Fruit fly (Drosophila melanogaster) whole organism, embryonic: Measurements from ENCODE around the gene CG31431.

Source experiments
- CG10267 ChIP-seq: fragments of 200-800 bp; sonication (Bioruptor generic); optimal IDR thresholded peaks from 2 replicates; lab custom pipeline; 2018; ENCODE audit warnings: missing biosample characterization, mild to moderate bottlenecking, missing genetic modification characterization, moderate library complexity
- CG11504 ChIP-seq: fragments of 200-800 bp; sonication (Bioruptor generic); optimal IDR thresholded peaks from 3 replicates; lab custom pipeline; 2019; ENCODE audit warnings: missing biosample characterization, mild to moderate bottlenecking, missing genetic modification characterization, moderate library complexity
- CG11560 ChIP-seq: fragments of 200-800 bp; sonication (Bioruptor generic); IDR thresholded peaks from 3 replicates; pipeline ENCODE4 v1.3.6; 2022; ENCODE audit warnings: missing biosample characterization, missing genetic modification characterization
- CG14014 ChIP-seq: fragments of 200-800 bp; sonication (Bioruptor generic); IDR thresholded peaks from 2 replicates; pipeline ENCODE4 v1.3.6; 2022; ENCODE audit warnings: missing biosample characterization, missing genetic modification characterization
- CG14050 ChIP-seq: fragments of 200-800 bp; sonication (Bioruptor generic); IDR thresholded peaks from 3 replicates; pipeline ENCODE4 v1.3.6; 2022; ENCODE audit warnings: missing biosample characterization, missing genetic modification characterization
- CG15011 ChIP-seq: fragments of 200-800 bp; sonication (Bioruptor generic); optimal IDR thresholded peaks from 3 replicates; lab custom pipeline; 2018; ENCODE audit warnings: missing biosample characterization, mild to moderate bottlenecking, missing genetic modification characterization
- CG18476 ChIP-seq: fragments of 200-800 bp; sonication (Bioruptor generic); optimal IDR thresholded peaks from 2 replicates; lab custom pipeline; 2016; ENCODE audit warnings: missing biosample characterization, mild to moderate bottlenecking, missing genetic modification characterization
- CG18619 ChIP-seq: fragments of 200-800 bp; sonication (Bioruptor generic); optimal IDR thresholded peaks from 3 replicates; lab custom pipeline; 2017; ENCODE audit warnings: missing biosample characterization, mild to moderate bottlenecking, missing genetic modification characterization
- CG30403 ChIP-seq: fragments of 200-800 bp; sonication (Bioruptor generic); optimal IDR thresholded peaks from 3 replicates; lab custom pipeline; 2016; ENCODE audit warnings: missing biosample characterization, missing genetic modification characterization
- CG3163 ChIP-seq: fragments of 200-800 bp; sonication (Bioruptor generic); optimal IDR thresholded peaks from 3 replicates; lab custom pipeline; 2016; ENCODE audit warnings: missing biosample characterization, missing genetic modification characterization
- CG32532 ChIP-seq: fragments of 200-800 bp; sonication (Bioruptor generic); IDR thresholded peaks from 2 replicates; pipeline ENCODE4 v1.3.6; 2022; ENCODE audit warnings: missing biosample characterization, missing genetic modification characterization
- CG32767 ChIP-seq: fragments of 200-800 bp; sonication (Bioruptor generic); IDR thresholded peaks from 2 replicates; pipeline ENCODE4 v1.3.6; 2022; ENCODE audit warnings: missing biosample characterization, missing genetic modification characterization
- CG34422 ChIP-seq: fragments of 200-800 bp; sonication (Bioruptor generic); IDR thresholded peaks from 3 replicates; pipeline ENCODE4 v1.3.6; 2022; ENCODE audit warnings: missing biosample characterization, missing genetic modification characterization
- CG7271 ChIP-seq: fragments of 200-800 bp; sonication (Bioruptor generic); optimal IDR thresholded peaks from 2 replicates; lab custom pipeline; 2018; ENCODE audit warnings: missing biosample characterization, mild to moderate bottlenecking, missing genetic modification characterization, moderate library complexity
- CG7556 ChIP-seq: fragments of 200-800 bp; sonication (Bioruptor generic); optimal IDR thresholded peaks from 2 replicates; lab custom pipeline; 2017; ENCODE audit warnings: missing biosample characterization, mild to moderate bottlenecking, missing genetic modification characterization
- CG7987 ChIP-seq: fragments of 200-800 bp; sonication (Bioruptor generic); optimal IDR thresholded peaks from 2 replicates; lab custom pipeline; 2018; ENCODE audit warnings: missing biosample characterization, mild to moderate bottlenecking, missing genetic modification characterization, moderate library complexity
- CG9932 ChIP-seq: fragments of 200-800 bp; sonication (Bioruptor generic); IDR thresholded peaks from 2 replicates; pipeline ENCODE4 v1.3.6; 2022; ENCODE audit warnings: missing biosample characterization, missing genetic modification characterization
- CTCF ChIP-seq: fragments of 200-800 bp; sonication (Bioruptor generic); optimal IDR thresholded peaks from 2 replicates; lab custom pipeline; 2017; ENCODE audit warnings: missing biosample characterization, mild to moderate bottlenecking, missing genetic modification characterization, moderate library complexity
- D19A ChIP-seq: fragments of 200-800 bp; optimal IDR thresholded peaks from 3 replicates; lab custom pipeline; 2019; ENCODE audit warnings: missing biosample characterization, mild to moderate bottlenecking, missing genetic modification characterization, moderate library complexity
- Dp ChIP-seq: fragments of 200-800 bp; sonication (Bioruptor generic); optimal IDR thresholded peaks from 2 replicates; lab custom pipeline; 2018; ENCODE audit warnings: missing biosample characterization, mild to moderate bottlenecking, missing genetic modification characterization, moderate library complexity
- Dref ChIP-seq: fragments of 200-800 bp; sonication (Bioruptor generic); IDR thresholded peaks from 2 replicates; pipeline ENCODE4 v1.3.6; 2022; ENCODE audit warnings: missing biosample characterization, missing genetic modification characterization
- Eip74EF ChIP-seq, 2 experiments: fragments of 200-800 bp in 1 of 2; fragments of >200 bp in 1 of 2; sonication (Bioruptor generic) in 1 of 2; optimal IDR thresholded peaks; 2 replicates each; lab custom pipeline; 2017 to 2019; ENCODE audit warnings: missing biosample characterization in 2 of 2, missing genetic modification characterization in 2 of 2, mild to moderate bottlenecking in 1 of 2, moderate library complexity in 1 of 2
- Ets97D ChIP-seq: fragments of 200-800 bp; sonication (Bioruptor generic); optimal IDR thresholded peaks from 3 replicates; lab custom pipeline; 2016; ENCODE audit warnings: missing biosample characterization, missing genetic modification characterization
- HHEX ChIP-seq: fragments of 200-800 bp; sonication (Bioruptor generic); optimal IDR thresholded peaks from 3 replicates; lab custom pipeline; 2017; ENCODE audit warnings: missing biosample characterization, mild to moderate bottlenecking, missing genetic modification characterization, missing genetic modification reagents
- Hmx ChIP-seq: fragments of 200-800 bp; sonication (Bioruptor generic); optimal IDR thresholded peaks from 2 replicates; lab custom pipeline; 2016; ENCODE audit warnings: missing biosample characterization, missing genetic modification characterization
- Hr3 ChIP-seq: fragments of 200-800 bp; sonication (Bioruptor generic); optimal IDR thresholded peaks from 3 replicates; lab custom pipeline; 2016; ENCODE audit warnings: missing biosample characterization, missing genetic modification characterization
- Mad ChIP-seq: fragments of 200-800 bp; sonication (Bioruptor generic); optimal IDR thresholded peaks from 2 replicates; lab custom pipeline; 2016; ENCODE audit warnings: missing biosample characterization, missing genetic modification characterization
- Meics ChIP-seq: fragments of 200-800 bp; sonication (Bioruptor generic); optimal IDR thresholded peaks from 2 replicates; lab custom pipeline; 2017; ENCODE audit warnings: missing biosample characterization, mild to moderate bottlenecking, missing genetic modification characterization
- NFAT ChIP-seq: fragments of 200-800 bp; sonication (Bioruptor generic); IDR thresholded peaks from 2 replicates; pipeline ENCODE4 v1.3.6; 2022; ENCODE audit warnings: missing biosample characterization, missing genetic modification characterization
- Oaz ChIP-seq: fragments of 200-800 bp; sonication (Bioruptor generic); IDR thresholded peaks from 2 replicates; pipeline ENCODE4 v1.3.6; 2022; ENCODE audit warnings: missing biosample characterization, missing genetic modification characterization
- Stat92E ChIP-seq, 3 experiments: fragments of >200 bp in 2 of 3; fragments of 200-800 bp in 1 of 3; sonication (Bioruptor generic) in 1 of 3; optimal IDR thresholded peaks; 2 replicates each; lab custom pipeline; 2017 to 2019; ENCODE audit warnings: missing biosample characterization in 3 of 3, missing genetic modification characterization in 3 of 3, mild to moderate bottlenecking in 1 of 3, moderate library complexity in 1 of 3
- Usf ChIP-seq: fragments of 200-800 bp; sonication (Bioruptor generic); optimal IDR thresholded peaks from 2 replicates; lab custom pipeline; 2017; ENCODE audit warnings: missing genotype, missing biosample characterization, missing genetic modification characterization
- aop ChIP-seq: fragments of 200-800 bp; sonication (Bioruptor generic); IDR thresholded peaks from 2 replicates; pipeline ENCODE4 v1.3.6; 2022; ENCODE audit warnings: missing biosample characterization, missing genetic modification characterization
- ap ChIP-seq: fragments of 200-800 bp; sonication (Bioruptor generic); IDR thresholded peaks from 2 replicates; pipeline ENCODE4 v1.3.6; 2022; ENCODE audit warnings: missing biosample characterization, missing genetic modification characterization
- bab2 ChIP-seq: fragments of 200-800 bp; sonication (Bioruptor generic); optimal IDR thresholded peaks from 2 replicates; lab custom pipeline; 2016; ENCODE audit warnings: missing biosample characterization, missing genetic modification characterization
- cad ChIP-seq: fragments of >200 bp; optimal IDR thresholded peaks from 2 replicates; lab custom pipeline; 2017; ENCODE audit warnings: missing biosample characterization, missing genetic modification characterization
- fd96Cb ChIP-seq: fragments of 200-800 bp; sonication (Bioruptor generic); optimal IDR thresholded peaks from 2 replicates; lab custom pipeline; 2018; ENCODE audit warnings: missing biosample characterization, mild to moderate bottlenecking, missing genetic modification characterization, moderate library complexity
- ftz-f1 ChIP-seq: fragments of 200-800 bp; sonication (Bioruptor generic); optimal IDR thresholded peaks from 2 replicates; lab custom pipeline; 2016; ENCODE audit warnings: missing biosample characterization, missing genetic modification characterization
- hb ChIP-seq: fragments of 200-800 bp; sonication (Bioruptor generic); IDR thresholded peaks from 3 replicates; pipeline ENCODE4 v1.3.6; 2022; ENCODE audit warnings: missing biosample characterization, missing genetic modification characterization; ENCODE audit not compliant: partially characterized antibody
- jing ChIP-seq: fragments of 200-800 bp; sonication (Bioruptor generic); optimal IDR thresholded peaks from 2 replicates; lab custom pipeline; 2018; ENCODE audit warnings: missing biosample characterization, mild to moderate bottlenecking, missing genetic modification characterization
- lilli ChIP-seq: fragments of 200-800 bp; sonication (Bioruptor generic); optimal IDR thresholded peaks from 3 replicates; lab custom pipeline; 2016; ENCODE audit warnings: missing biosample characterization, missing genetic modification characterization
- onecut ChIP-seq: fragments of 200-800 bp; sonication (Bioruptor generic); IDR thresholded peaks from 2 replicates; pipeline ENCODE4 v1.3.6; 2022; ENCODE audit warnings: missing biosample characterization, missing genetic modification characterization
- peb ChIP-seq: fragments of 200-800 bp; sonication (Bioruptor generic); IDR thresholded peaks from 2 replicates; pipeline ENCODE4 v1.3.6; 2022; ENCODE audit warnings: missing biosample characterization, missing genetic modification characterization
- ranshi ChIP-seq: fragments of 200-800 bp; sonication (Bioruptor generic); IDR thresholded peaks from 2 replicates; pipeline ENCODE4 v1.3.6; 2022; ENCODE audit warnings: missing biosample characterization, missing genetic modification characterization
- tap ChIP-seq: fragments of 200-800 bp; optimal IDR thresholded peaks from 3 replicates; lab custom pipeline; 2019; ENCODE audit warnings: missing biosample characterization, mild to moderate bottlenecking, missing genetic modification characterization, moderate library complexity
- tgo ChIP-seq: fragments of 200-800 bp; sonication (Bioruptor generic); IDR thresholded peaks from 3 replicates; pipeline ENCODE4 v1.3.6; 2022; ENCODE audit warnings: missing biosample characterization, missing genetic modification characterization
- tll ChIP-seq, 2 experiments: fragments of 200-800 bp in 1 of 2; fragments of >200 bp in 1 of 2; sonication (Bioruptor generic) in 1 of 2; optimal IDR thresholded peaks; 2 replicates each; lab custom pipeline; 2017 to 2019; ENCODE audit warnings: missing biosample characterization in 2 of 2, missing genetic modification characterization in 2 of 2, mild to moderate bottlenecking in 1 of 2, moderate library complexity in 1 of 2
- tup ChIP-seq: fragments of 200-800 bp; sonication (Bioruptor generic); optimal IDR thresholded peaks from 2 replicates; lab custom pipeline; 2016; ENCODE audit warnings: missing biosample characterization, mild to moderate bottlenecking, missing genetic modification characterization, moderate library complexity
- zf30C ChIP-seq: fragments of 200-800 bp; sonication (Bioruptor generic); optimal IDR thresholded peaks from 3 replicates; lab custom pipeline; 2018; ENCODE audit warnings: missing biosample characterization, mild to moderate bottlenecking, missing genetic modification characterization

CG31431 gene

dm6 chr3R:21870158-21870971, at the start of gene CG31431 (continued):
- peak; percentile 88 for TF ChIP-seq CG7271 (tag; lab: Kevin White, UChicago)
- peak; percentile 90 for TF ChIP-seq CG11560 (tag; lab: Robert Waterston, UW)
- peak; percentile 96 for TF ChIP-seq fd96Cb (tag; lab: Kevin White, UChicago)
- peak; percentile 94 for TF ChIP-seq CG7987 (GFP tag; lab: Kevin White, UChicago)
- peak; percentile 91 for TF ChIP-seq aop
- TF ChIP-seq tap (tag; lab: Kevin White, UChicago) = peak; percentile 97
- TF ChIP-seq CG32532 (GFP tag; lab: Robert Waterston, UW) = peak; percentile 99
- peak in 1 of 2 experiments; percentile 72 for TF ChIP-seq tll (GFP tag; optimal IDR thresholded peaks at IDR 0.05; lab: Kevin White, UChicago)
- TF ChIP-seq CTCF = peak; percentile 58
- peak; percentile 98 for TF ChIP-seq bab2 (GFP tag; lab: Kevin White, UChicago)
- TF ChIP-seq Dp (GFP tag; lab: Kevin White, UChicago) = peak; percentile 13
- TF ChIP-seq zf30C (GFP tag; lab: Kevin White, UChicago) = peak; percentile 93
- TF ChIP-seq NFAT (GFP tag; lab: Robert Waterston, UW) = peak; percentile 97
- peak; percentile 97 for TF ChIP-seq CG7556
- TF ChIP-seq ftz-f1 (GFP tag; lab: Kevin White, UChicago) = peak; percentile 83
- peak; percentile 98 for TF ChIP-seq tgo (GFP tag; lab: Robert Waterston, UW)
- peak; percentile 93 for TF ChIP-seq Usf
- peak; percentile 92 for TF ChIP-seq Hmx (GFP tag; lab: Kevin White, UChicago)
- peak; percentile 96 for TF ChIP-seq CG9932 (GFP tag; lab: Robert Waterston, UW)
- peak; percentile 88 for TF ChIP-seq CG3163 (GFP tag; lab: Kevin White, UChicago)
- peak; percentile 98 for TF ChIP-seq ranshi
- TF ChIP-seq hb (GFP tag; lab: Robert Waterston, UW) = no peak
- TF ChIP-seq onecut = peak; percentile 93
- TF ChIP-seq Mad (GFP tag; lab: Kevin White, UChicago) = peak; percentile 94
- TF ChIP-seq CG10267 (tag; lab: Kevin White, UChicago) = peak; percentile 91
- peak; percentile 94 for TF ChIP-seq jing (GFP tag; lab: Kevin White, UChicago)
- peak; percentile 96 for TF ChIP-seq CG11504
- peak; percentile 94 for TF ChIP-seq D19A (tag; lab: Kevin White, UChicago)
- TF ChIP-seq CG14014 (GFP tag; lab: Robert Waterston, UW) = peak; percentile 98
- peak; percentile 94 for TF ChIP-seq ap (GFP tag; lab: Robert Waterston, UW)
- TF ChIP-seq CG15011 = peak; percentile 96
- peak; percentile 96 for TF ChIP-seq CG18476 (GFP tag; lab: Kevin White, UChicago)
- TF ChIP-seq Oaz (GFP tag; lab: Robert Waterston, UW) = peak; percentile 95
- peak; percentile 98 for TF ChIP-seq HHEX
- TF ChIP-seq CG30403 (GFP tag; lab: Kevin White, UChicago) = peak; percentile 97
- peak; percentile 98 for TF ChIP-seq Meics (GFP tag; lab: Kevin White, UChicago)
- TF ChIP-seq tup (GFP tag; lab: Kevin White, UChicago) = peak; percentile 94
- peak in 1 of 2 experiments; percentile 96 for TF ChIP-seq Eip74EF (GFP tag; optimal IDR thresholded peaks at IDR 0.05; lab: Kevin White, UChicago)
- peak; percentile 90 for TF ChIP-seq Ets97D (GFP tag; lab: Kevin White, UChicago)
- peak; percentile 94 for TF ChIP-seq Hr3 (GFP tag; lab: Kevin White, UChicago)
- TF ChIP-seq CG14050 = peak; percentile 96
- peak in 1 of 3 experiments; percentile 90 for TF ChIP-seq Stat92E (GFP tag; optimal IDR thresholded peaks at IDR 0.05; lab: Kevin White, UChicago)
- peak; percentile 43; the same call in 1 of the 2 replicates for TF ChIP-seq Dref (GFP tag; lab: Robert Waterston, UW)
- no peak for TF ChIP-seq cad (GFP tag; lab: Kevin White, UChicago)
- TF ChIP-seq lilli (GFP tag; lab: Kevin White, UChicago) = peak; percentile 98
- peak; percentile 90 for TF ChIP-seq peb (GFP tag; lab: Robert Waterston, UW)
- TF ChIP-seq CG32767 (GFP tag; lab: Robert Waterston, UW) = peak; percentile 92
- peak; percentile 95 for TF ChIP-seq CG18619 (GFP tag; lab: Kevin White, UChicago)
- TF ChIP-seq CG34422 = peak; percentile 98
